Worm (Caenorhabditis elegans) whole organism, L3 larva: ENCODE results near the gene cyp-25A4.

ENCODE experiments used
- R02D3.7 ChIP-seq: fragments of 150-350 bp; optimal IDR thresholded peaks from 2 replicates; lab custom pipeline; 2014; ENCODE audit warnings: missing biosample characterization, missing genetic modification characterization
- ZK546.5 ChIP-seq: sonication (generic microtip); optimal IDR thresholded peaks from 2 replicates; lab custom pipeline; 2017; ENCODE audit warnings: missing biosample characterization, missing genetic modification characterization
- aly-2 ChIP-seq: fragments of 150-350 bp; optimal IDR thresholded peaks from 2 replicates; lab custom pipeline; 2014; ENCODE audit warnings: missing biosample characterization, missing genetic modification characterization
- ama-1 ChIP-seq: fragments of 150-350 bp; optimal IDR thresholded peaks from 2 replicates; lab custom pipeline; 2018
- ceh-16 ChIP-seq: sonication (generic microtip); optimal IDR thresholded peaks from 2 replicates; lab custom pipeline; 2017; ENCODE audit warnings: missing biosample characterization, missing genetic modification characterization
- ceh-28 ChIP-seq: fragments of 150-350 bp; optimal IDR thresholded peaks from 2 replicates; lab custom pipeline; 2014; ENCODE audit warnings: missing biosample characterization, missing genetic modification reagents, missing genetic modification characterization
- ceh-82 ChIP-seq: fragments of 150-350 bp; optimal IDR thresholded peaks from 2 replicates; lab custom pipeline; 2014; ENCODE audit warnings: missing biosample characterization, missing genetic modification characterization
- ceh-9 ChIP-seq: sonication (generic microtip); optimal IDR thresholded peaks from 2 replicates; lab custom pipeline; 2018; ENCODE audit warnings: missing biosample characterization, missing genetic modification characterization
- daf-12 ChIP-seq: fragments of 150-350 bp; optimal IDR thresholded peaks from 2 replicates; lab custom pipeline; 2014; ENCODE audit warnings: missing biosample characterization, missing genetic modification reagents, missing genetic modification characterization
- egl-27 ChIP-seq: sonication (generic microtip); optimal IDR thresholded peaks from 4 replicates; lab custom pipeline; 2017; ENCODE audit warnings: missing biosample characterization, missing genetic modification reagents, missing genetic modification characterization
- egl-5 ChIP-seq: fragments of 150-350 bp; optimal IDR thresholded peaks from 2 replicates; lab custom pipeline; 2017; ENCODE audit warnings: missing biosample characterization, missing genetic modification reagents, missing genetic modification characterization, inconsistent platforms
- elt-1 ChIP-seq: fragments of 150-350 bp; optimal IDR thresholded peaks from 2 replicates; lab custom pipeline; 2014; ENCODE audit warnings: missing biosample characterization, missing genetic modification characterization
- elt-2 ChIP-seq: sonication (generic microtip); optimal IDR thresholded peaks from 2 replicates; lab custom pipeline; 2016; ENCODE audit warnings: missing genetic modification reagents, mild to moderate bottlenecking, missing genetic modification characterization, missing compliant biosample characterization
- elt-3 ChIP-seq, 3 experiments: fragments of 150-350 bp in 1 of 3; sonication (generic microtip) in 2 of 3; optimal IDR thresholded peaks; 2 replicates in 2 of 3; 4 replicates in 1 of 3; lab custom pipeline; 2014 to 2017; ENCODE audit warnings: missing biosample characterization in 3 of 3, missing genetic modification characterization in 3 of 3
- eor-1 ChIP-seq, 2 experiments: fragments of 150-350 bp; optimal IDR thresholded peaks; 2 replicates each; lab custom pipeline; 2014 to 2018; ENCODE audit warnings: missing biosample characterization in 2 of 2, missing genetic modification characterization in 2 of 2
- fkh-10 ChIP-seq: sonication (generic microtip); optimal IDR thresholded peaks from 2 replicates; lab custom pipeline; 2017; ENCODE audit warnings: missing biosample characterization, missing genetic modification reagents, missing genetic modification characterization
- fkh-2 ChIP-seq: fragments of 150-350 bp; optimal IDR thresholded peaks from 2 replicates; lab custom pipeline; 2014; ENCODE audit warnings: missing biosample characterization, missing genetic modification reagents, missing genetic modification characterization
- fos-1 ChIP-seq: fragments of 150-350 bp; optimal IDR thresholded peaks from 2 replicates; lab custom pipeline; 2014; ENCODE audit warnings: missing biosample characterization, missing genetic modification characterization
- hmg-11 ChIP-seq: sonication (generic microtip); optimal IDR thresholded peaks from 2 replicates; lab custom pipeline; 2016; ENCODE audit warnings: missing genetic modification characterization, missing compliant biosample characterization
- jun-1 ChIP-seq: fragments of 150-350 bp; optimal IDR thresholded peaks from 2 replicates; lab custom pipeline; 2014; ENCODE audit warnings: missing biosample characterization, missing genetic modification reagents, missing genetic modification characterization
- lin-15B ChIP-seq: fragments of 150-350 bp; optimal IDR thresholded peaks from 2 replicates; lab custom pipeline; 2014; ENCODE audit warnings: missing biosample characterization, missing genetic modification characterization
- lin-39 ChIP-seq: fragments of 150-350 bp; optimal IDR thresholded peaks from 2 replicates; lab custom pipeline; 2018; ENCODE audit warnings: missing biosample characterization, missing genetic modification reagents, missing genetic modification characterization
- lsy-12 ChIP-seq: sonication (generic microtip); optimal IDR thresholded peaks from 2 replicates; lab custom pipeline; 2016; ENCODE audit warnings: mild to moderate bottlenecking, missing genetic modification characterization, missing compliant biosample characterization
- mdl-1 ChIP-seq: fragments of 150-350 bp; optimal IDR thresholded peaks from 2 replicates; lab custom pipeline; 2014; ENCODE audit warnings: missing biosample characterization, missing genetic modification characterization
- mml-1 ChIP-seq: fragments of 150-350 bp; sonication (generic microtip); optimal IDR thresholded peaks from 3 replicates; lab custom pipeline; 2014; ENCODE audit warnings: missing biosample characterization, missing genetic modification characterization
- nfya-1 ChIP-seq: sonication (generic microtip); optimal IDR thresholded peaks from 2 replicates; lab custom pipeline; 2017; ENCODE audit warnings: missing genetic modification characterization, mild to moderate bottlenecking, missing compliant biosample characterization, antibody characterized with exemption, moderate library complexity; ENCODE audit not compliant: insufficient read depth
- nhr-11 ChIP-seq: fragments of 150-350 bp; optimal IDR thresholded peaks from 2 replicates; lab custom pipeline; 2014; ENCODE audit warnings: missing biosample characterization, missing genetic modification characterization
- nhr-12 ChIP-seq: fragments of 150-350 bp; optimal IDR thresholded peaks from 2 replicates; lab custom pipeline; 2014; ENCODE audit warnings: missing biosample characterization, missing genetic modification characterization
- nhr-23 ChIP-seq: fragments of 150-350 bp; optimal IDR thresholded peaks from 2 replicates; lab custom pipeline; 2014; ENCODE audit warnings: missing biosample characterization, missing genetic modification reagents, missing genetic modification characterization
- nhr-237 ChIP-seq: fragments of 150-350 bp; optimal IDR thresholded peaks from 2 replicates; lab custom pipeline; 2014; ENCODE audit warnings: missing biosample characterization, missing genetic modification characterization
- nhr-25 ChIP-seq: sonication (generic microtip); optimal IDR thresholded peaks from 2 replicates; lab custom pipeline; 2017; ENCODE audit warnings: missing biosample characterization, missing genetic modification characterization
- nhr-28 ChIP-seq: fragments of 150-350 bp; optimal IDR thresholded peaks from 2 replicates; lab custom pipeline; 2014; ENCODE audit warnings: missing biosample characterization, missing genetic modification characterization
- nhr-43 ChIP-seq: sonication (generic microtip); optimal IDR thresholded peaks from 2 replicates; lab custom pipeline; 2016; ENCODE audit warnings: mild to moderate bottlenecking, missing genetic modification characterization, missing compliant biosample characterization; ENCODE audit not compliant: poor library complexity, severe bottlenecking
- nhr-67 ChIP-seq: fragments of 150-350 bp; optimal IDR thresholded peaks from 2 replicates; lab custom pipeline; 2014; ENCODE audit warnings: missing biosample characterization, missing genetic modification characterization
- nhr-76 ChIP-seq: fragments of 150-350 bp; sonication (generic microtip); optimal IDR thresholded peaks from 5 replicates; lab custom pipeline; 2014; ENCODE audit warnings: missing biosample characterization, missing genetic modification characterization
- nhr-77 ChIP-seq: fragments of 150-350 bp; optimal IDR thresholded peaks from 2 replicates; lab custom pipeline; 2014; ENCODE audit warnings: missing biosample characterization, missing genetic modification characterization
- pha-4 ChIP-seq: fragments of 150-350 bp; optimal IDR thresholded peaks from 2 replicates; lab custom pipeline; 2014; ENCODE audit warnings: missing biosample characterization, missing genetic modification reagents, missing genetic modification characterization
- pqm-1 ChIP-seq: fragments of 150-350 bp; optimal IDR thresholded peaks from 2 replicates; lab custom pipeline; 2017; ENCODE audit warnings: missing biosample characterization, missing genetic modification characterization, inconsistent platforms
- sea-2 ChIP-seq: fragments of 150-350 bp; sonication (generic microtip); optimal IDR thresholded peaks from 4 replicates; lab custom pipeline; 2014; ENCODE audit warnings: missing biosample characterization, missing genetic modification reagents, missing genetic modification characterization
- skn-1 ChIP-seq: fragments of 150-350 bp; optimal IDR thresholded peaks from 2 replicates; lab custom pipeline; 2014; ENCODE audit warnings: missing biosample characterization, missing genetic modification characterization
- snpc-4 ChIP-seq: fragments of 150-350 bp; optimal IDR thresholded peaks from 2 replicates; lab custom pipeline; 2014; ENCODE audit warnings: missing biosample characterization, missing genetic modification characterization
- tbx-2 ChIP-seq: sonication (generic microtip); optimal IDR thresholded peaks from 2 replicates; lab custom pipeline; 2016; ENCODE audit warnings: mild to moderate bottlenecking, missing genetic modification characterization, missing compliant biosample characterization
- unc-39 ChIP-seq: sonication (generic microtip); optimal IDR thresholded peaks from 4 replicates; lab custom pipeline; 2017; ENCODE audit warnings: missing biosample characterization, missing genetic modification characterization
- unc-62 ChIP-seq: fragments of 150-350 bp; sonication (generic microtip); optimal IDR thresholded peaks from 4 replicates; lab custom pipeline; 2014; ENCODE audit warnings: missing biosample characterization, missing genetic modification reagents, missing genetic modification characterization
- zag-1 ChIP-seq: fragments of 150-350 bp; optimal IDR thresholded peaks from 2 replicates; lab custom pipeline; 2014; ENCODE audit warnings: missing biosample characterization, missing genetic modification characterization
- ztf-11 ChIP-seq: fragments of 150-350 bp; optimal IDR thresholded peaks from 2 replicates; lab custom pipeline; 2014; ENCODE audit warnings: missing biosample characterization, missing genetic modification characterization
- ztf-4 ChIP-seq: fragments of 150-350 bp; optimal IDR thresholded peaks from 2 replicates; lab custom pipeline; 2014; ENCODE audit warnings: missing biosample characterization, missing genetic modification characterization

Gene cyp-25A4

DNA sequence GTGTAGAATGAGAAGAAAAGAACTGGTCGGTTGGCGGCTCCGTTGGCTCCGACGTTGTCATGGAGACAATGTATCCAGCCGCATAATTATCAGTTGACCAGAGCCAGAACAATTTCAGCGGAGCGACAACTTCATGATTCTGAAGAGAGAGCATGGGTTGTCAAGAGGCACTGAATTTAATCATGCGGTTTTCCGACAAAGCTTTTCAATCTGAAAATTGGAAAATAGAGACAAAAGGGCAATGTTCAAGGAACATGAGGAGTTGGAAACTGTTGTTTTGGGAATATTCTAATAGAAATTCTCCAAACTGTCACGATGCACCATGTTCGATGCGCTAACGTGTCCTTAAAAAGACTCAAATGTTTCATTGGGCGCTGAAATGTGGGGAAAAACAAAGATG lies 47.5 kb downstream of the cyp-25A4 start, which contains the start of gene xbx-5:
xbx-5 (minus strand) TSS at position 56 of the 400 bp plus-strand sequence.
- no peak for TF ChIP-seq skn-1 (tag; lab: Kevin White, UChicago)
- TF ChIP-seq lin-39 (tag; lab: Kevin White, UChicago): no peak
- TF ChIP-seq, all 47 proteins: peak for 0

DNA sequence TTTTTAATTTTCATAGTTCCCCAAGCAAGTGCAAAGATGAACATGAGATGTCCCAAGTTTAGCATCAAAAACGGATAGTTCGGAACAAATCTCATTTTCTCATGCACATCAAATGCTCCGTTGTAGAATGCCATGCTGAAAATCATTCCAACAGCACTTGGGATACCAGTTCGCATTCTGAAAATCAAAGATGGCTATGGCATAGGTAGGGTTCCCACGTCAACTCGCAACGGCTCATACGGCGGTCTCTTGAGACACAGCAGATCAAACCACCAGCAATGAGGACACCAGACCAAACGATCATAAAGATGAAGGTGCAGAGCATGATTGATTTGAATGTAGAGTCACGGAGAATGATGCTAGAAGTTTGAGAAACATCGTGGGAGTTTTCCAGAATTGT lies 48.8 kb downstream of the cyp-25A4 start:
- TF ChIP-seq elt-1 (tag; lab: Kevin White, UChicago): no peak
- TF ChIP-seq nhr-237 (tag; lab: Kevin White, UChicago): no peak
- TF ChIP-seq ama-1 (lab: Kevin White, UChicago): no peak
- no peak for TF ChIP-seq unc-39 (tag; lab: Kevin White, UChicago)
- no peak for TF ChIP-seq ztf-11 (tag; lab: Kevin White, UChicago)

ce11 chrIII:3801379-3801894 lies 50.4 kb downstream of the cyp-25A4 start:
- TF ChIP-seq mdl-1 (peak; percentile 99), nhr-77 (tag; lab: Kevin White, UChicago) (peak; percentile 69), eor-1 (tag; optimal IDR thresholded peaks at IDR 0.05; lab: Kevin White, UChicago) (no peak), ceh-28 (peak; percentile 98), nhr-28 (tag; lab: Kevin White, UChicago) (no peak), aly-2 (tag; lab: Kevin White, UChicago) (no peak), egl-27 (peak; percentile 85), jun-1 (tag; lab: Kevin White, UChicago) (peak; percentile 98), nhr-76 (tag; lab: Kevin White, UChicago) (peak; percentile 58), ceh-9 (no peak), elt-1 (tag; lab: Kevin White, UChicago) (peak; percentile 87), sea-2 (peak; percentile 43), nhr-43 (tag; lab: Kevin White, UChicago) (peak; percentile 93), ztf-11 (tag; lab: Kevin White, UChicago) (no peak), zag-1 (tag; lab: Kevin White, UChicago) (peak; percentile 54), elt-2 (tag; lab: Kevin White, UChicago) (peak; percentile 74), unc-62 (GFP tag; lab: Kevin White, UChicago) (peak; percentile 95), skn-1 (tag; lab: Kevin White, UChicago) (peak; percentile 85), nhr-67 (tag; lab: Kevin White, UChicago) (no peak), R02D3.7 (tag; lab: Kevin White, UChicago) (peak; percentile 82), lin-39 (tag; lab: Kevin White, UChicago) (peak; percentile 96), fkh-2 (tag; lab: Kevin White, UChicago) (peak; percentile 64), fos-1 (tag; lab: Kevin White, UChicago) (peak; percentile 79), nhr-23 (tag; lab: Kevin White, UChicago) (peak; percentile 98), nhr-25 (tag; lab: Kevin White, UChicago) (peak; percentile 96), elt-3 (tag; optimal IDR thresholded peaks at IDR 0.05; lab: Kevin White, UChicago) (peak in 1 of 3 experiments; percentile 30), ama-1 (lab: Kevin White, UChicago) (peak; percentile 20), unc-39 (tag; lab: Kevin White, UChicago) (peak; percentile 28), hmg-11 (tag; lab: Kevin White, UChicago) (peak; percentile 99), ZK546.5 (tag; lab: Kevin White, UChicago) (peak; percentile 15), nhr-237 (tag; lab: Kevin White, UChicago) (no peak), mml-1 (no peak), ztf-4 (tag; lab: Kevin White, UChicago) (peak; percentile 81), pqm-1 (tag; lab: Kevin White, UChicago) (peak; percentile 84), nhr-11 (tag; lab: Kevin White, UChicago) (peak; percentile 86), pha-4 (peak; percentile 99), ceh-16 (tag; lab: Kevin White, UChicago) (peak; percentile 43), tbx-2 (tag; lab: Kevin White, UChicago) (peak; percentile 91), daf-12 (tag; lab: Kevin White, UChicago) (no peak), lin-15B (peak; percentile 86), lsy-12 (tag; lab: Kevin White, UChicago) (peak; percentile 94), egl-5 (tag; lab: Kevin White, UChicago) (peak; percentile 96), ceh-82 (tag; lab: Kevin White, UChicago) (peak; percentile 88), fkh-10 (peak; percentile 97), nhr-12 (no peak), nfya-1 (tag; lab: Kevin White, UChicago) (peak; percentile 98), snpc-4 (tag; lab: Kevin White, UChicago) (peak; percentile 88)
- TF ChIP-seq, all 47 proteins: peak for 37
